Worm (Caenorhabditis elegans): ENCODE measurements around the gene abu-7.

DNA sequence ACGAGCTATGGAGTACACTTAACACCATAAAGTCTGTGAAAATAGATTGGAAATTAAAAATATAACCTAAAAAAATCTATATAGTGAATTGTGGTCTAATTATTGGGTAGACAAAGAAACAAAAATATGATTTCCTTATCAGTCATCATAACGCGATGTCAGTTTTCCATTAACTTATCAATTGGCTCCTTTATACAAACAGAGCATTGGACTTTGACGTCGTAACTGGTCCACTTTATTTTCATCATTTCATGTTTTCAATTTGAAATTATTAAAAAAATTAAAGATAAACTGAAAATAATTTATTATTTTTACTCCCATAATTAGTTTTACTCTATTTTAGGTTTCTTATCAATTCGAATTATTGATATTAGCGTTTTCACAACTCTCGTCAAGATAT, 13.5 kb upstream of the abu-7 start:
- no peak for TF ChIP-seq nfya-2 (GFP tag; IDR thresholded peaks at IDR 0.05)
- TF ChIP-seq athp-1 (tag; optimal IDR thresholded peaks at IDR 0.05) = no peak
- TF ChIP-seq Y95B8A.8 (GFP tag; IDR thresholded peaks at IDR 0.05) = no peak
- TF ChIP-seq dpl-1 (GFP tag; optimal IDR thresholded peaks at IDR 0.05) = no peak
- no peak for TF ChIP-seq unc-130 (GFP tag; optimal IDR thresholded peaks at IDR 0.05)
- no peak for TF ChIP-seq ztf-6 (GFP tag; IDR thresholded peaks at IDR 0.05)
- no peak for TF ChIP-seq rpc-1 (optimal IDR thresholded peaks at IDR 0.05)
- no peak for TF ChIP-seq rpc-1 (tag; optimal IDR thresholded peaks at IDR 0.05)
- no peak for TF ChIP-seq F39B2.1 (GFP tag; IDR thresholded peaks at IDR 0.05)
- TF ChIP-seq nhr-27 (tag; optimal IDR thresholded peaks at IDR 0.05) = no peak
- TF ChIP-seq ama-1 (optimal IDR thresholded peaks at IDR 0.05) = no peak
- no peak for TF ChIP-seq ama-1 (GFP tag; optimal IDR thresholded peaks at IDR 0.05)
- no peak for TF ChIP-seq lin-35 (GFP tag; optimal IDR thresholded peaks at IDR 0.05)
- TF ChIP-seq egrh-3 (GFP tag; IDR thresholded peaks at IDR 0.05) = no peak
- TF ChIP-seq hmg-1.2 (GFP tag; IDR thresholded peaks at IDR 0.05) = no peak
